Fruit fly (Drosophila melanogaster) whole organism, adult: Measurements from ENCODE around the gene pim.

ENCODE experiments used
- CG11617 ChIP-seq: fragments of 200-800 bp; sonication (Bioruptor generic); optimal IDR thresholded peaks from 2 replicates; lab custom pipeline; 2017; ENCODE audit warnings: mild to moderate bottlenecking, missing biosample characterization, missing genetic modification reagents, missing genetic modification characterization
- CG12768 ChIP-seq: fragments of 200-800 bp; sonication (Bioruptor generic); optimal IDR thresholded peaks from 2 replicates; lab custom pipeline; 2017; ENCODE audit warnings: missing biosample characterization, missing genetic modification characterization, mild to moderate bottlenecking, moderate library complexity, missing genetic modification reagents
- CG14711 ChIP-seq: fragments of 200-800 bp; sonication (Bioruptor generic); optimal IDR thresholded peaks from 2 replicates; lab custom pipeline; 2018; ENCODE audit warnings: missing biosample characterization, mild to moderate bottlenecking, missing genetic modification characterization, moderate library complexity
- CG1620 ChIP-seq: fragments of 200-800 bp; sonication (Bioruptor generic); optimal IDR thresholded peaks from 2 replicates; lab custom pipeline; 2016; ENCODE audit warnings: missing biosample characterization, missing genetic modification characterization
- CG33017 ChIP-seq: fragments of 200-800 bp; sonication (Bioruptor generic); optimal IDR thresholded peaks from 2 replicates; lab custom pipeline; 2018; ENCODE audit warnings: missing biosample characterization, mild to moderate bottlenecking, missing genetic modification characterization, moderate library complexity
- CG5204 ChIP-seq: fragments of 200-800 bp; sonication (Bioruptor generic); optimal IDR thresholded peaks from 2 replicates; lab custom pipeline; 2016; ENCODE audit warnings: missing biosample characterization, missing genetic modification characterization
- CG7045 ChIP-seq: fragments of 200-800 bp; sonication (Bioruptor generic); optimal IDR thresholded peaks from 2 replicates; lab custom pipeline; 2017; ENCODE audit warnings: missing biosample characterization, mild to moderate bottlenecking, missing genetic modification characterization
- CG7101 ChIP-seq: fragments of 200-800 bp; sonication (Bioruptor generic); optimal IDR thresholded peaks from 2 replicates; lab custom pipeline; 2018; ENCODE audit warnings: missing biosample characterization, mild to moderate bottlenecking, missing genetic modification characterization, moderate library complexity
- Clk ChIP-seq: fragments of 200-800 bp; sonication (Bioruptor generic); optimal IDR thresholded peaks from 2 replicates; lab custom pipeline; 2017; ENCODE audit warnings: missing biosample characterization, missing genetic modification characterization
- Crg-1 ChIP-seq: fragments of 200-800 bp; sonication (Bioruptor generic); optimal IDR thresholded peaks from 2 replicates; lab custom pipeline; 2016; ENCODE audit warnings: missing biosample characterization, missing genetic modification characterization
- Hr96 ChIP-seq: fragments of 200-800 bp; sonication (Bioruptor generic); optimal IDR thresholded peaks from 2 replicates; lab custom pipeline; 2016; ENCODE audit warnings: missing biosample characterization, missing genetic modification characterization
- Mnt ChIP-seq: fragments of 200-800 bp; sonication (Bioruptor generic); optimal IDR thresholded peaks from 2 replicates; lab custom pipeline; 2016; ENCODE audit warnings: missing biosample characterization, mild to moderate bottlenecking, missing genetic modification characterization
- bab1 ChIP-seq: fragments of 200-800 bp; sonication (Bioruptor generic); optimal IDR thresholded peaks from 3 replicates; lab custom pipeline; 2019; ENCODE audit warnings: missing biosample characterization, mild to moderate bottlenecking, missing genetic modification characterization, moderate library complexity
- cic ChIP-seq: fragments of 200-800 bp; sonication (Bioruptor generic); optimal IDR thresholded peaks from 2 replicates; lab custom pipeline; 2017; ENCODE audit warnings: missing biosample characterization, mild to moderate bottlenecking, missing genetic modification characterization, moderate library complexity
- cnc ChIP-seq, 2 experiments: fragments of >200 bp; optimal IDR thresholded peaks; 2 replicates each; lab custom pipeline; 2017
- kay ChIP-seq: fragments of 200-800 bp; sonication (Bioruptor generic); peaks from one replicate; lab custom pipeline; 2016; ENCODE audit warnings: missing biosample characterization, missing genetic modification characterization, borderline replicate concordance
- ovo ChIP-seq: fragments of 200-800 bp; sonication (Bioruptor generic); optimal IDR thresholded peaks from 2 replicates; lab custom pipeline; 2016; ENCODE audit warnings: missing biosample characterization, missing genetic modification characterization
- pad ChIP-seq: fragments of 200-800 bp; sonication (Bioruptor generic); optimal IDR thresholded peaks from 3 replicates; lab custom pipeline; 2017; ENCODE audit warnings: missing biosample characterization, missing genetic modification characterization, mild to moderate bottlenecking, moderate library complexity, missing genetic modification reagents
- tj ChIP-seq: fragments of 200-800 bp; sonication (Bioruptor generic); optimal IDR thresholded peaks from 3 replicates; lab custom pipeline; 2017; ENCODE audit warnings: missing biosample characterization, mild to moderate bottlenecking, missing genetic modification characterization, moderate library complexity
- toe ChIP-seq: fragments of 200-800 bp; sonication (Bioruptor generic); optimal IDR thresholded peaks from 2 replicates; lab custom pipeline; 2016; ENCODE audit warnings: missing biosample characterization, missing genetic modification characterization

The pim gene

DNA sequence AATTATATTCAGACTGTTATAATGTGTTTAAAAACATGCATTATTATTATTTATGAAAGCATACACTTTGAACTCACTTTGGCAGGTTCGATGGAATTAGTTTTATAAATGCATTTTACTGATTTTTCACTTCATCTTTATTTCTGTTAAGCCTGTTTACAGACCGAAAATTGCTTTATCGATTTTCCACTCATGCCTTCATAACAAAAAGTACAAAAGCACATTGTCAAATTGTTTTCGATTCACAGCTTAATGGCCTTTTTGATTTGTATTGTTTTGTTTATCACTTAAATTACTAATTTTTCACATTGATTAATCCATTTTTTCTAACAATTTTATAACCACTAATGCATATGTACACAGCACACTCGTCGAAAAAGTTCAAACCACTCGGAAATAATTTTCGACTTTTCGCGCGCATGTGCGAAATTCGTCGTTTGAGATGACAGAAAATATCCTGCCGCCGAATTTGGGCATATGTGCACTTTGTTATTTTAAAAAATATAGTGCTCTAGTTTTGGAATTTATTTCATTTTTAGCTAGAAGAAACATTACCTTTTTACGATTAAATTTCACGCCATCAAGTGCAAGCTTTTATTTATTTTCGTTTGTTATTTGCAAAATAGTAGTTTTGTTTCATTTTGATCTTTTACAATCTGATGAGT, 10.9 kb downstream of the pim start, which contains the start of gene rho-5:
TSS of gene rho-5 (minus strand) at position 296 of the 665 bp plus-strand sequence.
- no peak for TF ChIP-seq CG14711 (tag; lab: Kevin White, UChicago)
- no peak for TF ChIP-seq ovo
- TF ChIP-seq CG11617 (GFP tag; lab: Kevin White, UChicago): no peak
- TF ChIP-seq cic: no peak
- TF ChIP-seq Crg-1 (GFP tag; lab: Kevin White, UChicago): no peak
- TF ChIP-seq cnc (optimal IDR thresholded peaks at IDR 0.05; lab: Kevin White, UChicago): no peak
- TF ChIP-seq Clk (GFP tag; lab: Kevin White, UChicago): no peak
- TF ChIP-seq Hr96: no peak
- no peak for TF ChIP-seq bab1 (GFP tag; lab: Kevin White, UChicago)
- TF ChIP-seq CG7045: no peak
- TF ChIP-seq toe (GFP tag; lab: Kevin White, UChicago): no peak
- TF ChIP-seq CG5204 (GFP tag; lab: Kevin White, UChicago): no peak
- no peak for TF ChIP-seq pad (GFP tag; lab: Kevin White, UChicago)
- no peak for TF ChIP-seq Mnt
- no peak for TF ChIP-seq tj (GFP tag; lab: Kevin White, UChicago)
- TF ChIP-seq CG1620 (GFP tag; lab: Kevin White, UChicago): no peak
- no peak for TF ChIP-seq kay
- TF ChIP-seq CG33017 (tag; lab: Kevin White, UChicago): no peak
- no peak for TF ChIP-seq CG12768

DNA sequence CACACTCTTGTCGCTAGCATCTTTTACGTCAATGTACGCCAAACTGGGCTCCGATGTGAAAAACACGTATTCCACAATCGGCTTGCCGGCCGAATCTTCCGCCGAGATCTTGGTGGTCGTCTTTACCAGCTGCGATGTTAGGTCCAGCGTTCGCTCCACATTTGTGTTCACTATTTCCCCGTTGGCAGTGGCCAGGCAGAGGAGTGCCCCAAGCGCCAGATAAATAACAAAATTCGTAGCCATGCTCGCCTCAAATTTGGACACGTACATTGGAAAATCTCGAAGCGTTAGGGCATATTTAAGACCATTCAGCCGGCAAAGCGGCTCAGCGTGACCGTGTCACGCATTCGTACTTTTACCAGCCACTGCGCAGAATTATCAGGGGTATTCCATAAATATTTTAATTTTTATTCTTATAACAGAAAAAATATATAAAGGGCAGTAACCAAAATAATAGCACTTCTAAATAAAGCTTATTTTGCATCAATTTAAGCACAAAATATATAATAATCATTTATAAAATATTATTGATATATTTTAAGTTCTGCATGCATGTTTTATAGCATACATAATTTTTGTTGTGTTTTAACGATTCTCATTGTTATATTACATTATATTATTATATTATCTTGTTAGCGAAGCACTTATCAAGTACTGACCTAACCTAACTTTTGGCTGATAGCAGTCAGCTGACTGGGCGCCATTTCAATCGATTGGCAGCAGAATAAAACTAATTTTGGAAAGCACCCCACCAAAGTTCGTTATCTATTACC, 12.9 kb downstream of the pim start, which contains the start of the genes CG33303 and dpr19:
TSS of gene CG33303 (minus strand) at position 294 of the 773 bp plus-strand sequence.
TSS of gene dpr19 (plus strand) at position 705 of the 773 bp plus-strand sequence.
- TF ChIP-seq toe (GFP tag; lab: Kevin White, UChicago) (no peak), Crg-1 (GFP tag; lab: Kevin White, UChicago) (no peak), tj (GFP tag; lab: Kevin White, UChicago) (peak; percentile 40), cic (peak; percentile 38), cnc (optimal IDR thresholded peaks at IDR 0.05; lab: Kevin White, UChicago) (no peak), CG1620 (GFP tag; lab: Kevin White, UChicago) (no peak), CG12768 (peak; percentile 29), CG14711 (tag; lab: Kevin White, UChicago) (peak; percentile 70), Mnt (peak; percentile 13), ovo (peak; percentile 8), CG7101 (tag; lab: Kevin White, UChicago) (peak; percentile 74), CG5204 (GFP tag; lab: Kevin White, UChicago) (no peak), bab1 (GFP tag; lab: Kevin White, UChicago) (peak; percentile 38), Clk (GFP tag; lab: Kevin White, UChicago) (no peak), CG33017 (tag; lab: Kevin White, UChicago) (peak; percentile 79), pad (GFP tag; lab: Kevin White, UChicago) (no peak), Hr96 (no peak), kay (no peak), CG11617 (GFP tag; lab: Kevin White, UChicago) (peak; percentile 73), CG7045 (peak; percentile 63)

DNA sequence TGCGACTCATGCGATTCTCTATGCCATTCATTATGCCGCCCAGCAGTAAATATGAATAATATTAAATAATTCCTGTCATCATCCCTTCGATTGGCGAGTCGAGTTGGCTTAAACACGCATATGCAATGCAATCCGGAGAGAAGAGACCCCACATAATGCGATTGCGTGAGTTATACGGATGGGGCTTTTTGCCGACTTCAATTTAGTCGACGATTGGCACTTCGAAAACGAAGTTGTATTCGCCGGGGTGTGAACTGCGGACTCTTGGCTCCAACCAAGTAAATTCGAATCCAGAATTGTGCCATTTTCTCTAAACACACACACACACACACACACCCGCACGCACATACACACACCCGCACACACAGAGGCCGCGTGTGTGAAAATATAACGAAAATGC, 13.5 kb downstream of the pim start:
- TF ChIP-seq toe (GFP tag; lab: Kevin White, UChicago): no peak
- no peak for TF ChIP-seq ovo
- TF ChIP-seq CG1620 (GFP tag; lab: Kevin White, UChicago): no peak
- TF ChIP-seq CG33017 (tag; lab: Kevin White, UChicago): no peak
- TF ChIP-seq CG12768: no peak
- no peak for TF ChIP-seq cnc (optimal IDR thresholded peaks at IDR 0.05; lab: Kevin White, UChicago)
- no peak for TF ChIP-seq kay

- no peak for TF ChIP-seq CG33017 (tag; lab: Kevin White, UChicago)
- TF ChIP-seq Clk (GFP tag; lab: Kevin White, UChicago): no peak
- no peak for TF ChIP-seq pad (GFP tag; lab: Kevin White, UChicago)
- TF ChIP-seq ovo: no peak
Observed at dm6 chr2L:10378631-10379030, 15.8 kb downstream of the pim start.

DNA sequence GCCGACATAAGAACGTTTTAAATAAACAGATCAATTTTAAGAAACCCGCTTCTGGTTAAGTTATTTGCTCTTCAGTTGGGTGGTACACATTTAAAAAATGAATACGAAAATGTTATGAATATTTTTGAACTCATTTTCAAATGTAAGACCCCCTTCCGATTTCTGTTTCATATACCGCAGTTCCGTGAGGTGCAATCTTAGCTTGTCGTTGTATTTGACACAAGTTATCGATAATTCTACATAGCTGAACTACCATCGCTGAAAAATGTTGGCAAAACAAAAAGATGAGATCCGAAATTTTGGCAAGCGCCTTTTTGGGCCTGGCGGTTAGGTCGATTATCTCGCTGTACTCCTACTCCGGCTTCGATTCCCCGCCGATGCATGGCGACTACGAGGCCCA, 17.1 kb downstream of the pim start, which contains the start of gene gny:
TSS of gene gny (plus strand) at position 239 of the 400 bp plus-strand sequence.
- TF ChIP-seq bab1 (GFP tag; lab: Kevin White, UChicago) (peak; percentile 15), CG7045 (no peak)

DNA sequence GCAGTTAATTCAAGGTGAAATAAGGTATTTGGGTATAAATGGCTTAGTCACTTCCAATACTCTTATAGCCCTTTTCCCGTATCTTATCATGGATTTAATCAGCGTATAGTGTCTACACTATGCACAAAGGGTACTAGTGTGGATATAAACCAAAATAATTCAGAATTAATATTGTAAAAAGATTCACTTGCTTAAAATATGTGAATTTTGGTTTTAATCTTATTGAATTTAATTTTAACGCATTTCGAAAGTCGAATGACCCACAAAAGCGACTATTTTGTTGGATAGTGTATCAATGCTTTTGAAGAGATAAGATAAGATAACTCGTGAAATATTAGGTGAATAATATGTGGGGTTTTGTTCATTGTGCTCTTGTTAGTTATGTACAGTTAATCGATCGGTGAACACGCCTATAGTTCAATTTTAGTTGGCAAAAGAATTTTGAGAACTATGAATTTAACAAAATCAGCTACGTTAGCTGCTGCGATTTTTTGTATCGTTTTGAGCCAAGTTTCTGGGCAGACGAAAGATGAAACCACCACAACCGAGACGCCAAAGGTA, 19.2 kb downstream of the pim start, which contains the start of gene CG5096:
TSS of gene CG5096 (plus strand) at position 374 of the 561 bp plus-strand sequence.
- TF ChIP-seq CG1620 (GFP tag; lab: Kevin White, UChicago): no peak
- TF ChIP-seq CG33017 (tag; lab: Kevin White, UChicago): peak; percentile 96
- TF ChIP-seq Clk (GFP tag; lab: Kevin White, UChicago): peak; percentile 63
- TF ChIP-seq cic: peak; percentile 86
- peak; percentile 71 for TF ChIP-seq pad (GFP tag; lab: Kevin White, UChicago)
- TF ChIP-seq CG7101 (tag; lab: Kevin White, UChicago): peak; percentile 96
- peak; percentile 92 for TF ChIP-seq CG12768
- TF ChIP-seq kay: peak; percentile 97
- no peak for TF ChIP-seq CG5204 (GFP tag; lab: Kevin White, UChicago)
- TF ChIP-seq Mnt: peak; percentile 56
- peak; percentile 90 for TF ChIP-seq CG14711 (tag; lab: Kevin White, UChicago)
- TF ChIP-seq Hr96: no peak
- no peak for TF ChIP-seq ovo
- TF ChIP-seq bab1 (GFP tag; lab: Kevin White, UChicago): no peak
- TF ChIP-seq cnc (optimal IDR thresholded peaks at IDR 0.05; lab: Kevin White, UChicago): peak in 1 of 2 experiments; percentile 27
- TF ChIP-seq CG7045: peak; percentile 82
- TF ChIP-seq tj (GFP tag; lab: Kevin White, UChicago): peak; percentile 46
- TF ChIP-seq CG11617 (GFP tag; lab: Kevin White, UChicago): peak; percentile 92
- TF ChIP-seq toe (GFP tag; lab: Kevin White, UChicago): no peak
- TF ChIP-seq Crg-1 (GFP tag; lab: Kevin White, UChicago): peak; percentile 55
